Fruit fly (Drosophila melanogaster) whole organism, embryonic: ENCODE measurements around the gene ClpP.
A peak's percentile ranks its signal among the peaks of the same experiment; 100 is the strongest.

Source experiments
- Aef1 ChIP-seq: fragments of 200-800 bp; sonication (Bioruptor generic); IDR thresholded peaks from 3 replicates; pipeline ENCODE4 v1.3.6; 2022; ENCODE audit warnings: missing biosample characterization, missing genetic modification characterization
- Asciz ChIP-seq: fragments of 200-800 bp; sonication (Bioruptor generic); optimal IDR thresholded peaks from 2 replicates; lab custom pipeline; 2017; ENCODE audit warnings: missing biosample characterization, mild to moderate bottlenecking, missing genetic modification characterization, missing genetic modification reagents
- BtbVII ChIP-seq: fragments of 200-800 bp; sonication (Bioruptor generic); optimal IDR thresholded peaks from 3 replicates; lab custom pipeline; 2017; ENCODE audit warnings: missing biosample characterization, mild to moderate bottlenecking, missing genetic modification characterization
- CG10209 ChIP-seq: fragments of 200-800 bp; sonication (Bioruptor generic); optimal IDR thresholded peaks from 3 replicates; lab custom pipeline; 2017; ENCODE audit warnings: missing biosample characterization, mild to moderate bottlenecking, missing genetic modification characterization, missing genetic modification reagents
- CG10959 ChIP-seq: fragments of 200-800 bp; sonication (Bioruptor generic); IDR thresholded peaks from 2 replicates; pipeline ENCODE4 v1.3.6; 2022; ENCODE audit warnings: missing biosample characterization, missing genetic modification characterization
- CG11093 ChIP-seq: fragments of 200-800 bp; sonication (Bioruptor generic); IDR thresholded peaks from 3 replicates; pipeline ENCODE4 v1.3.6; 2022; ENCODE audit warnings: missing biosample characterization, missing genetic modification characterization
- CG11456 ChIP-seq: fragments of 200-800 bp; sonication (Bioruptor generic); IDR thresholded peaks from 3 replicates; pipeline ENCODE4 v1.3.6; 2022; ENCODE audit warnings: missing biosample characterization, missing genetic modification characterization
- CG12071 ChIP-seq: fragments of 200-800 bp; sonication (Bioruptor generic); optimal IDR thresholded peaks from 3 replicates; lab custom pipeline; 2018; ENCODE audit warnings: missing biosample characterization, mild to moderate bottlenecking, missing genetic modification characterization
- CG12236 ChIP-seq: fragments of 200-800 bp; sonication (Bioruptor generic); optimal IDR thresholded peaks from 2 replicates; lab custom pipeline; 2016; ENCODE audit warnings: missing biosample characterization, missing genetic modification characterization
- CG13894 ChIP-seq: fragments of 200-800 bp; sonication (Bioruptor generic); optimal IDR thresholded peaks from 3 replicates; lab custom pipeline; 2018; ENCODE audit warnings: missing biosample characterization, mild to moderate bottlenecking, missing genetic modification characterization, moderate library complexity
- CG15696 ChIP-seq: fragments of 200-800 bp; sonication (Bioruptor generic); optimal IDR thresholded peaks from 2 replicates; lab custom pipeline; 2019; ENCODE audit warnings: missing biosample characterization, mild to moderate bottlenecking, missing genetic modification characterization, moderate library complexity
- CG31441 ChIP-seq: fragments of 200-800 bp; sonication (Bioruptor generic); IDR thresholded peaks from 2 replicates; pipeline ENCODE4 v1.3.6; 2022; ENCODE audit warnings: missing biosample characterization, missing genetic modification characterization
- CG3281 ChIP-seq: fragments of 200-800 bp; sonication (Bioruptor generic); optimal IDR thresholded peaks from 3 replicates; lab custom pipeline; 2017; ENCODE audit warnings: missing biosample characterization, mild to moderate bottlenecking, missing genetic modification characterization
- CG3407 ChIP-seq: fragments of 200-800 bp; sonication (Bioruptor generic); optimal IDR thresholded peaks from 2 replicates; lab custom pipeline; 2018; ENCODE audit warnings: missing biosample characterization, mild to moderate bottlenecking, missing genetic modification characterization
- CG3995 ChIP-seq: fragments of 200-800 bp; sonication (Bioruptor generic); optimal IDR thresholded peaks from 3 replicates; lab custom pipeline; 2016; ENCODE audit warnings: missing biosample characterization, missing genetic modification characterization
- CG4854 ChIP-seq: fragments of 200-800 bp; sonication (Bioruptor generic); optimal IDR thresholded peaks from 2 replicates; lab custom pipeline; 2016; ENCODE audit warnings: missing biosample characterization, missing genetic modification characterization, inconsistent platforms
- CG6854 ChIP-seq: fragments of 200-800 bp; sonication (Bioruptor generic); optimal IDR thresholded peaks from 3 replicates; lab custom pipeline; 2017; ENCODE audit warnings: missing biosample characterization, mild to moderate bottlenecking, missing genetic modification characterization
- CG8359 ChIP-seq: fragments of 200-800 bp; sonication (Bioruptor generic); optimal IDR thresholded peaks from 2 replicates; lab custom pipeline; 2017; ENCODE audit warnings: missing biosample characterization, mild to moderate bottlenecking, missing genetic modification characterization, borderline replicate concordance
- CTCF ChIP-seq: fragments of 200-800 bp; sonication (Bioruptor generic); optimal IDR thresholded peaks from 2 replicates; lab custom pipeline; 2017; ENCODE audit warnings: missing biosample characterization, mild to moderate bottlenecking, missing genetic modification characterization, moderate library complexity
- Dfd ChIP-seq, 2 experiments: fragments of >200 bp; optimal IDR thresholded peaks; 2 replicates each; lab custom pipeline; 2017; ENCODE audit warnings: missing biosample characterization in 2 of 2, missing genetic modification characterization in 2 of 2
- Dll ChIP-seq: fragments of 200-800 bp; sonication (Bioruptor generic); IDR thresholded peaks from 4 replicates; pipeline ENCODE4 v1.3.6; 2022; ENCODE audit warnings: missing biosample characterization, missing genetic modification characterization; ENCODE audit not compliant: partially characterized antibody
- Drgx ChIP-seq: fragments of 200-800 bp; sonication (Bioruptor generic); IDR thresholded peaks from 2 replicates; pipeline ENCODE4 v1.3.6; 2022; ENCODE audit warnings: missing biosample characterization, missing genetic modification characterization
- E2f1 ChIP-seq: fragments of 200-800 bp; sonication (Bioruptor generic); IDR thresholded peaks from 2 replicates; pipeline ENCODE4 v1.3.6; 2022; ENCODE audit warnings: missing biosample characterization, missing genetic modification characterization
- Fer1 ChIP-seq: fragments of 200-800 bp; sonication (Bioruptor generic); optimal IDR thresholded peaks from 2 replicates; lab custom pipeline; 2017; ENCODE audit warnings: missing biosample characterization, mild to moderate bottlenecking, missing genetic modification characterization
- H15 ChIP-seq: fragments of 200-800 bp; sonication (Bioruptor generic); IDR thresholded peaks from 3 replicates; pipeline ENCODE4 v1.3.6; 2022; ENCODE audit warnings: missing biosample characterization, missing genetic modification characterization
- Hey ChIP-seq: fragments of 200-800 bp; sonication (Bioruptor generic); optimal IDR thresholded peaks from 3 replicates; lab custom pipeline; 2018; ENCODE audit warnings: missing biosample characterization, mild to moderate bottlenecking, missing genetic modification characterization
- Hr3 ChIP-seq: fragments of 200-800 bp; sonication (Bioruptor generic); optimal IDR thresholded peaks from 3 replicates; lab custom pipeline; 2016; ENCODE audit warnings: missing biosample characterization, missing genetic modification characterization
- MTF-1 ChIP-seq: fragments of 200-800 bp; sonication (Bioruptor generic); optimal IDR thresholded peaks from 2 replicates; lab custom pipeline; 2018; ENCODE audit warnings: missing biosample characterization, mild to moderate bottlenecking, missing genetic modification characterization, borderline replicate concordance
- Med ChIP-seq: fragments of 200-800 bp; sonication (Bioruptor generic); peaks from one replicate; lab custom pipeline; 2016; ENCODE audit warnings: missing biosample characterization, missing genetic modification characterization, mild to moderate bottlenecking, inconsistent platforms, moderate library complexity
- Mes4 ChIP-seq: fragments of 200-800 bp; sonication (Bioruptor generic); optimal IDR thresholded peaks from 2 replicates; lab custom pipeline; 2016; ENCODE audit warnings: missing biosample characterization, missing genetic modification characterization
- Scr ChIP-seq: fragments of 200-800 bp; sonication (Bioruptor generic); IDR thresholded peaks from 2 replicates; pipeline ENCODE4 v1.3.6; 2022; ENCODE audit warnings: missing biosample characterization, missing genetic modification characterization; ENCODE audit not compliant: partially characterized antibody
- Xrp1 ChIP-seq: fragments of 200-800 bp; sonication (Bioruptor generic); IDR thresholded peaks from 2 replicates; pipeline ENCODE4 v1.3.6; 2022; ENCODE audit warnings: missing biosample characterization, missing genetic modification characterization
- ab ChIP-seq: fragments of 200-800 bp; sonication (Bioruptor generic); optimal IDR thresholded peaks from 2 replicates; lab custom pipeline; 2016; ENCODE audit warnings: missing biosample characterization, missing genetic modification characterization
- bsh ChIP-seq, 2 experiments: fragments of 200-800 bp; sonication (Bioruptor generic); optimal IDR thresholded peaks; 2 replicates each; lab custom pipeline; 2017 to 2018; ENCODE audit warnings: mild to moderate bottlenecking in 2 of 2, missing biosample characterization in 2 of 2, missing genetic modification characterization in 2 of 2, moderate library complexity in 1 of 2
- dmrt11E ChIP-seq: fragments of 200-800 bp; sonication (Bioruptor generic); optimal IDR thresholded peaks from 3 replicates; lab custom pipeline; 2018; ENCODE audit warnings: missing biosample characterization, mild to moderate bottlenecking, missing genetic modification characterization, moderate library complexity
- en ChIP-seq: fragments of 200-800 bp; sonication (Bioruptor generic); optimal IDR thresholded peaks from 2 replicates; lab custom pipeline; 2016; ENCODE audit warnings: missing biosample characterization, missing genetic modification characterization
- hb ChIP-seq: fragments of 200-800 bp; sonication (Bioruptor generic); IDR thresholded peaks from 3 replicates; pipeline ENCODE4 v1.3.6; 2022; ENCODE audit warnings: missing biosample characterization, missing genetic modification characterization; ENCODE audit not compliant: partially characterized antibody
- kni ChIP-seq: fragments of 200-800 bp; sonication (Bioruptor generic); optimal IDR thresholded peaks from 3 replicates; lab custom pipeline; 2017; ENCODE audit warnings: mild to moderate bottlenecking, missing biosample characterization, missing genetic modification reagents, missing genetic modification characterization
- maf-S ChIP-seq: fragments of 200-800 bp; sonication (Bioruptor generic); optimal IDR thresholded peaks from 2 replicates; lab custom pipeline; 2016; ENCODE audit warnings: missing biosample characterization, missing genetic modification characterization
- nmo ChIP-seq: fragments of 200-800 bp; sonication (Bioruptor generic); optimal IDR thresholded peaks from 2 replicates; lab custom pipeline; 2018; ENCODE audit warnings: missing biosample characterization, mild to moderate bottlenecking, missing genetic modification characterization, moderate library complexity
- oc ChIP-seq: fragments of 200-800 bp; sonication (Bioruptor generic); optimal IDR thresholded peaks from 2 replicates; lab custom pipeline; 2018; ENCODE audit warnings: missing biosample characterization, mild to moderate bottlenecking, missing genetic modification characterization, moderate library complexity
- p53 ChIP-seq: fragments of 200-800 bp; sonication (Bioruptor generic); optimal IDR thresholded peaks from 2 replicates; lab custom pipeline; 2016; ENCODE audit warnings: missing biosample characterization, missing genetic modification characterization
- phol ChIP-seq: fragments of 200-800 bp; sonication (Bioruptor generic); optimal IDR thresholded peaks from 3 replicates; lab custom pipeline; 2018; ENCODE audit warnings: missing biosample characterization, mild to moderate bottlenecking, missing genetic modification characterization, moderate library complexity
- row ChIP-seq: fragments of 200-800 bp; sonication (Bioruptor generic); IDR thresholded peaks from 3 replicates; pipeline ENCODE4 v1.3.6; 2022; ENCODE audit warnings: missing biosample characterization, missing genetic modification characterization
- stwl ChIP-seq: fragments of 200-800 bp; sonication (Bioruptor generic); optimal IDR thresholded peaks from 3 replicates; lab custom pipeline; 2018; ENCODE audit warnings: missing biosample characterization, mild to moderate bottlenecking, missing genetic modification characterization, moderate library complexity
- tio ChIP-seq: fragments of 200-800 bp; sonication (Bioruptor generic); optimal IDR thresholded peaks from 2 replicates; lab custom pipeline; 2017; ENCODE audit warnings: missing biosample characterization, missing genetic modification characterization, inconsistent platforms
- tup ChIP-seq: fragments of 200-800 bp; sonication (Bioruptor generic); optimal IDR thresholded peaks from 2 replicates; lab custom pipeline; 2016; ENCODE audit warnings: missing biosample characterization, mild to moderate bottlenecking, missing genetic modification characterization, moderate library complexity
- unc-4 ChIP-seq: fragments of 200-800 bp; sonication (Bioruptor generic); IDR thresholded peaks from 2 replicates; pipeline ENCODE4 v1.3.6; 2022; ENCODE audit warnings: missing biosample characterization, missing genetic modification characterization; ENCODE audit not compliant: partially characterized antibody
- wek ChIP-seq: fragments of 200-800 bp; sonication (Bioruptor generic); optimal IDR thresholded peaks from 3 replicates; lab custom pipeline; 2018; ENCODE audit warnings: missing biosample characterization, mild to moderate bottlenecking, missing genetic modification characterization, moderate library complexity

The ClpP gene

DNA sequence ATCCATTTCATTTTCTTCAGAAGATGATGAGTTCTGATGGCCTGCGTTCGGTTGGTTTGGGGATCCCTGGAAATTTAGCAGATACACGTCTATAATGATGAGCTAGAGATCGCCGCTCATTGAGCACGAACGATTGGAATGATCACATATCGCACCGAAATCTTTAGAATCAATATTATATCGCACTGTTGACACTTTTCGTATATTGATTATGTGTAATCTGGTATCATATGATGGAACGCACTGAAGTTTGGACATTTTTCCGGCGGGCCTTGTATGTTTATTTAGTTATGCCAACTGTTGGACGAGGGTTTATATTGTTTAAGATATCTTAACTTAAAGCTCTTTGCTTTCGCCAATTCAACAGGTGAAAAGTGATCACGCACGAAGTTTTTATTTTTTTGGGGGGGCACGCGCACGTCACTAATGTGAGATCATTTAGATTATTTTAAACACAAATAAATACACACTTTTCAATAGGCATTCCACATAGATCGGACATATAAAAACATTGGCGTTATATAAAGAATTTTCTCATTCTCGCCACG is 35.5 kb upstream of the ClpP start (continued):
- TF ChIP-seq wek (GFP tag; lab: Kevin White, UChicago) = no peak
- TF ChIP-seq Med (GFP tag; lab: Kevin White, UChicago) = peak; percentile 75
- TF ChIP-seq H15 (GFP tag; lab: Robert Waterston, UW) = 0 out of 3 replicates have a peak, but pooled peaks have one; percentile 10
- TF ChIP-seq Scr (GFP tag; lab: Robert Waterston, UW) = peak; percentile 81
- no peak for TF ChIP-seq bsh (GFP tag; optimal IDR thresholded peaks at IDR 0.05; lab: Kevin White, UChicago)

DNA sequence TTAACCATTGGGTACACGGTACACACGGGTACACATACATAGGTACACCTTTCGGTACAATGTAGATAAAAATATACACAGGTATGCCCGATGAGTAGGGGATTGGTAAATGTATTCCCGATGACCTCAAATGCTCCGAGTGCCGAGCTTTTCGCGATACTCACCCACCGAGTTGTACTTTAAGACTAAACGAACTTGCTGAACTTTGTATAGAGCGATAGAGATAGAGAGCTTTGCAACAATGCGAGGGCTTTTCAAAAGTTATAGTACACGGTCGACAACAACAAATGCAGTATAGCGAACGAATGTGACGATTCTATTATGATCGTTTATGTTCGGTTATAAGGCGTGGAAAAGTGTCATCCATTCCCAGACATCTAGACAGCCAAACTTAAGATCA is 35.0 kb upstream of the ClpP start:
- TF ChIP-seq Mes4 (GFP tag; lab: Kevin White, UChicago) = no peak
- no peak for TF ChIP-seq Xrp1 (GFP tag; lab: Robert Waterston, UW)
- no peak for TF ChIP-seq Dll
- no peak for TF ChIP-seq CG11456 (GFP tag; lab: Robert Waterston, UW)
- no peak for TF ChIP-seq row
- TF ChIP-seq CTCF = peak; percentile 30
- no peak for TF ChIP-seq CG31441 (GFP tag; lab: Robert Waterston, UW)
- TF ChIP-seq maf-S (GFP tag; lab: Kevin White, UChicago) = no peak
- no peak for TF ChIP-seq E2f1 (GFP tag; lab: Robert Waterston, UW)
- TF ChIP-seq Hr3 (GFP tag; lab: Kevin White, UChicago) = no peak
- TF ChIP-seq p53 = no peak
- TF ChIP-seq phol = no peak
- no peak for TF ChIP-seq oc (tag; lab: Kevin White, UChicago)
- peak; percentile 8 for TF ChIP-seq CG6854
- TF ChIP-seq Scr (GFP tag; lab: Robert Waterston, UW) = no peak
- TF ChIP-seq CG13894 (tag; lab: Kevin White, UChicago) = peak; percentile 84
- no peak for TF ChIP-seq CG12071
- no peak for TF ChIP-seq Hey
- TF ChIP-seq CG3281 (GFP tag; lab: Kevin White, UChicago) = no peak
- no peak for TF ChIP-seq tup (GFP tag; lab: Kevin White, UChicago)
- TF ChIP-seq nmo = no peak
- TF ChIP-seq tio (GFP tag; lab: Kevin White, UChicago) = no peak
- TF ChIP-seq MTF-1 (GFP tag; lab: Kevin White, UChicago) = peak; percentile 15
- TF ChIP-seq CG3407 = no peak
- no peak for TF ChIP-seq CG4854
- TF ChIP-seq dmrt11E = no peak
- TF ChIP-seq hb (GFP tag; lab: Robert Waterston, UW) = no peak; the same call in 2 of the 3 replicates
- no peak for TF ChIP-seq ab (GFP tag; lab: Kevin White, UChicago)
- peak; percentile 60; the same call in 2 of the 3 replicates for TF ChIP-seq Aef1 (GFP tag; lab: Robert Waterston, UW)
- TF ChIP-seq CG12236 (GFP tag; lab: Kevin White, UChicago) = no peak
- TF ChIP-seq Drgx (GFP tag; lab: Robert Waterston, UW) = no peak
- TF ChIP-seq kni (GFP tag; lab: Kevin White, UChicago) = no peak
- TF ChIP-seq Fer1 (GFP tag; lab: Kevin White, UChicago) = peak; percentile 56
- peak; percentile 59 for TF ChIP-seq BtbVII (GFP tag; lab: Kevin White, UChicago)
- TF ChIP-seq en (GFP tag; lab: Kevin White, UChicago) = no peak
- no peak for TF ChIP-seq CG8359 (GFP tag; lab: Kevin White, UChicago)
- TF ChIP-seq Dfd (GFP tag; optimal IDR thresholded peaks at IDR 0.05; lab: Kevin White, UChicago) = no peak
- TF ChIP-seq CG10209 (GFP tag; lab: Kevin White, UChicago) = no peak
- TF ChIP-seq stwl = no peak
- TF ChIP-seq CG3995 (GFP tag; lab: Kevin White, UChicago) = no peak
- TF ChIP-seq CG11093 (GFP tag; lab: Robert Waterston, UW) = no peak
- no peak for TF ChIP-seq CG10959 (GFP tag; lab: Robert Waterston, UW)
- TF ChIP-seq CG15696 (tag; lab: Kevin White, UChicago) = no peak
- TF ChIP-seq unc-4 (GFP tag; lab: Robert Waterston, UW) = no peak
- TF ChIP-seq Asciz (GFP tag; lab: Kevin White, UChicago) = no peak
